In genomic region chr3L:626498-627369, dm6 we compare ENCODE assay signal across 1 fruit fly cellular context.
TF ChIP-seq lines count a peak whose summit lies in the region.

No protein-coding gene starts in this region.

TF ChIP-seq in whole organism, embryonic, 481 proteins besides CTCF, POLR2A, EP300 and RAD21 (continued from another document):
- TF ChIP-seq CG11085 (GFP tag; IDR thresholded peaks at IDR 0.05; lab: Robert Waterston, UW) (peak; percentile 42; the same call in 1 of the 2 replicates), CG1529 (GFP tag; optimal IDR thresholded peaks at IDR 0.05; lab: Kevin White, UChicago) (no peak), pros (GFP tag; optimal IDR thresholded peaks at IDR 0.05; lab: Kevin White, UChicago) (peak; percentile 35), CG4424 (GFP tag; optimal IDR thresholded peaks at IDR 0.05; lab: Kevin White, UChicago) (peak; percentile 27), CG17829 (tag; optimal IDR thresholded peaks at IDR 0.05; lab: Kevin White, UChicago) (no peak), CG2129 (GFP tag; IDR thresholded peaks at IDR 0.05; lab: Robert Waterston, UW; ENCODE audit: partially characterized antibody) (no peak), gt (GFP tag; IDR thresholded peaks at IDR 0.05; lab: Robert Waterston, UW) (no peak), tin (GFP tag; optimal IDR thresholded peaks at IDR 0.05; lab: Kevin White, UChicago) (no peak), CG13424 (tag; optimal IDR thresholded peaks at IDR 0.05; lab: Kevin White, UChicago) (peak; percentile 20), CG14667 (GFP tag; IDR thresholded peaks at IDR 0.05; lab: Robert Waterston, UW) (peak; percentile 59), CkIIα-i1 (GFP tag; IDR thresholded peaks at IDR 0.05; lab: Robert Waterston, UW) (no peak), pb (GFP tag; optimal IDR thresholded peaks at IDR 0.05; lab: Kevin White, UChicago) (no peak), mam (GFP tag; optimal IDR thresholded peaks at IDR 0.05; lab: Kevin White, UChicago) (peak; percentile 54), CG7786 (GFP tag; optimal IDR thresholded peaks at IDR 0.05; lab: Kevin White, UChicago) (no peak), p53 (GFP tag; optimal IDR thresholded peaks at IDR 0.05; lab: Kevin White, UChicago) (no peak), oc (tag; optimal IDR thresholded peaks at IDR 0.05; lab: Kevin White, UChicago) (peak; percentile 19), CG4730 (GFP tag; IDR thresholded peaks at IDR 0.05; lab: Robert Waterston, UW) (peak; percentile 34; the same call in 1 of the 2 replicates), CrebB (tag; optimal IDR thresholded peaks at IDR 0.05; lab: Kevin White, UChicago) (no peak), HLH54F (GFP tag; optimal IDR thresholded peaks at IDR 0.05; lab: Kevin White, UChicago) (no peak), Jarid2 (GFP tag; optimal IDR thresholded peaks at IDR 0.05; lab: Kevin White, UChicago) (no peak), lbe (GFP tag; optimal IDR thresholded peaks at IDR 0.05; lab: Kevin White, UChicago) (no peak), CG4328 (GFP tag; optimal IDR thresholded peaks at IDR 0.05; lab: Kevin White, UChicago) (no peak), CG8924 (tag; optimal IDR thresholded peaks at IDR 0.05; lab: Kevin White, UChicago) (no peak), HLH3B (GFP tag; IDR thresholded peaks at IDR 0.05; lab: Robert Waterston, UW) (peak; percentile 12; the same call in 1 of the 2 replicates), BEAF-32 (GFP tag; optimal IDR thresholded peaks at IDR 0.05; lab: Kevin White, UChicago) (no peak), CG7987 (GFP tag; optimal IDR thresholded peaks at IDR 0.05; lab: Kevin White, UChicago) (no peak), CG7963 (GFP tag; IDR thresholded peaks at IDR 0.05; lab: Robert Waterston, UW; ENCODE audit: partially characterized antibody) (no peak), Stat92E (GFP tag; optimal IDR thresholded peaks at IDR 0.05; lab: Kevin White, UChicago) (peak in 1 of 3 experiments; percentile 47), CG11723 (GFP tag; optimal IDR thresholded peaks at IDR 0.05; lab: Kevin White, UChicago) (no peak)
